Fruit fly (Drosophila melanogaster) whole organism, prepupa: Measurements from ENCODE around the gene Cyp4g15.

Source experiments
- Blimp-1 ChIP-seq: fragments of 200-800 bp; sonication (Bioruptor generic); optimal IDR thresholded peaks from 3 replicates; lab custom pipeline; 2017; ENCODE audit warnings: missing biosample characterization, missing genetic modification characterization, mild to moderate bottlenecking, moderate library complexity, missing genetic modification reagents
- CG10631 ChIP-seq: fragments of 200-800 bp; sonication (Bioruptor generic); optimal IDR thresholded peaks from 2 replicates; lab custom pipeline; 2016; ENCODE audit warnings: missing biosample characterization, missing genetic modification characterization
- CG10669 ChIP-seq: fragments of 200-800 bp; sonication (Bioruptor generic); optimal IDR thresholded peaks from 3 replicates; lab custom pipeline; 2018; ENCODE audit warnings: missing biosample characterization, mild to moderate bottlenecking, missing genetic modification characterization, moderate library complexity
- CG11762 ChIP-seq: fragments of 200-800 bp; sonication (Bioruptor generic); optimal IDR thresholded peaks from 3 replicates; lab custom pipeline; 2016; ENCODE audit warnings: missing biosample characterization, missing genetic modification characterization; ENCODE audit not compliant: insufficient read depth
- CG11902 ChIP-seq: fragments of 200-800 bp; sonication (Bioruptor generic); optimal IDR thresholded peaks from 3 replicates; lab custom pipeline; 2016; ENCODE audit warnings: missing biosample characterization, missing genetic modification characterization
- CG15336 ChIP-seq: fragments of 200-800 bp; sonication (Bioruptor generic); IDR thresholded peaks from 2 replicates; pipeline ENCODE4 v1.3.6; 2022; ENCODE audit warnings: missing biosample characterization, missing genetic modification characterization
- CG3032 ChIP-seq: fragments of 200-800 bp; optimal IDR thresholded peaks from 2 replicates; lab custom pipeline; 2019; ENCODE audit warnings: missing biosample characterization, mild to moderate bottlenecking, missing genetic modification characterization, moderate library complexity
- CG31627 ChIP-seq: fragments of 200-800 bp; sonication (Bioruptor generic); optimal IDR thresholded peaks from 3 replicates; lab custom pipeline; 2016; ENCODE audit warnings: missing biosample characterization, missing genetic modification characterization
- CG32006 ChIP-seq: fragments of 200-800 bp; sonication (Bioruptor generic); optimal IDR thresholded peaks from 3 replicates; lab custom pipeline; 2017; ENCODE audit warnings: missing biosample characterization, mild to moderate bottlenecking, missing genetic modification characterization
- CG34406 ChIP-seq: fragments of 200-800 bp; sonication (Bioruptor generic); optimal IDR thresholded peaks from 3 replicates; lab custom pipeline; 2016; ENCODE audit warnings: missing biosample characterization, missing genetic modification characterization
- CG3919 ChIP-seq: fragments of 200-800 bp; sonication (Bioruptor generic); optimal IDR thresholded peaks from 3 replicates; lab custom pipeline; 2016; ENCODE audit warnings: missing biosample characterization, missing genetic modification characterization
- CG4318 ChIP-seq: fragments of 200-800 bp; sonication (Bioruptor generic); optimal IDR thresholded peaks from 3 replicates; lab custom pipeline; 2017; ENCODE audit warnings: missing biosample characterization, mild to moderate bottlenecking, missing genetic modification characterization
- CG6792 ChIP-seq: fragments of 200-800 bp; sonication (Bioruptor generic); optimal IDR thresholded peaks from 3 replicates; lab custom pipeline; 2016; ENCODE audit warnings: missing biosample characterization, missing genetic modification characterization
- CG6808 ChIP-seq: fragments of 200-800 bp; sonication (Bioruptor generic); optimal IDR thresholded peaks from 3 replicates; lab custom pipeline; 2017; ENCODE audit warnings: missing biosample characterization, missing genetic modification characterization, mild to moderate bottlenecking, moderate library complexity, missing genetic modification reagents
- CG8119 ChIP-seq: fragments of 200-800 bp; sonication (Bioruptor generic); IDR thresholded peaks from 3 replicates; pipeline ENCODE4 v1.3.6; 2022; ENCODE audit warnings: missing biosample characterization, missing genetic modification characterization
- CG8319 ChIP-seq: fragments of 200-800 bp; sonication (Bioruptor generic); optimal IDR thresholded peaks from 3 replicates; lab custom pipeline; 2016; ENCODE audit warnings: missing biosample characterization, missing genetic modification characterization
- CG8632 ChIP-seq: fragments of 200-800 bp; sonication (Bioruptor generic); optimal IDR thresholded peaks from 3 replicates; lab custom pipeline; 2016; ENCODE audit warnings: missing biosample characterization, missing genetic modification characterization
- CG9139 ChIP-seq: fragments of 200-800 bp; sonication (Bioruptor generic); optimal IDR thresholded peaks from 3 replicates; lab custom pipeline; 2017; ENCODE audit warnings: missing biosample characterization, mild to moderate bottlenecking, missing genetic modification characterization
- Eip75B ChIP-seq: fragments of 200-800 bp; sonication (Bioruptor generic); optimal IDR thresholded peaks from 3 replicates; lab custom pipeline; 2016; ENCODE audit warnings: missing biosample characterization, missing genetic modification characterization
- Eip78C ChIP-seq: fragments of 200-800 bp; sonication (Bioruptor generic); peaks from one replicate; lab custom pipeline; 2016; ENCODE audit warnings: missing biosample characterization, missing genetic modification characterization
- Ets21C ChIP-seq: fragments of 200-800 bp; sonication (Bioruptor generic); optimal IDR thresholded peaks from 3 replicates; lab custom pipeline; 2016; ENCODE audit warnings: missing biosample characterization, missing genetic modification characterization
- Ets96B ChIP-seq: fragments of 200-800 bp; optimal IDR thresholded peaks from 2 replicates; lab custom pipeline; 2019; ENCODE audit warnings: missing biosample characterization, mild to moderate bottlenecking, missing genetic modification characterization, moderate library complexity
- Gug ChIP-seq: fragments of 200-800 bp; sonication (Bioruptor generic); IDR thresholded peaks from 2 replicates; pipeline ENCODE4 v1.3.6; 2022; ENCODE audit warnings: missing biosample characterization, missing genetic modification characterization
- Hr39 ChIP-seq: fragments of 200-800 bp; sonication (Bioruptor generic); optimal IDR thresholded peaks from 2 replicates; lab custom pipeline; 2016; ENCODE audit warnings: missing biosample characterization, missing genetic modification characterization
- Hr4 ChIP-seq: fragments of 200-800 bp; sonication (Bioruptor generic); optimal IDR thresholded peaks from 3 replicates; lab custom pipeline; 2016; ENCODE audit warnings: missing biosample characterization, missing genetic modification characterization
- Lpt ChIP-seq: fragments of 200-800 bp; sonication (Bioruptor generic); optimal IDR thresholded peaks from 3 replicates; lab custom pipeline; 2016; ENCODE audit warnings: missing biosample characterization, missing genetic modification characterization
- Met ChIP-seq: fragments of 200-800 bp; sonication (Bioruptor generic); optimal IDR thresholded peaks from 3 replicates; lab custom pipeline; 2016; ENCODE audit warnings: missing biosample characterization, missing genetic modification characterization
- OdsH ChIP-seq: fragments of 200-800 bp; sonication (Bioruptor generic); optimal IDR thresholded peaks from 3 replicates; lab custom pipeline; 2016; ENCODE audit warnings: missing biosample characterization, missing genetic modification characterization
- Sox102F ChIP-seq: fragments of 200-800 bp; sonication (Bioruptor generic); optimal IDR thresholded peaks from 2 replicates; lab custom pipeline; 2016; ENCODE audit warnings: missing biosample characterization, mild to moderate bottlenecking, missing genetic modification characterization
- Sox14 ChIP-seq: fragments of 200-800 bp; sonication (Bioruptor generic); optimal IDR thresholded peaks from 3 replicates; lab custom pipeline; 2016; ENCODE audit warnings: missing biosample characterization, missing genetic modification characterization
- Sox15 ChIP-seq: fragments of 200-800 bp; sonication (Bioruptor generic); optimal IDR thresholded peaks from 3 replicates; lab custom pipeline; 2016; ENCODE audit warnings: missing biosample characterization, missing genetic modification characterization
- achi ChIP-seq: fragments of 200-800 bp; sonication (Bioruptor generic); optimal IDR thresholded peaks from 3 replicates; lab custom pipeline; 2016; ENCODE audit warnings: missing biosample characterization, missing genetic modification characterization
- cyc ChIP-seq: fragments of 200-800 bp; sonication (Bioruptor generic); optimal IDR thresholded peaks from 3 replicates; lab custom pipeline; 2016; ENCODE audit warnings: missing biosample characterization, missing genetic modification characterization
- dac ChIP-seq: fragments of 200-800 bp; sonication (Bioruptor generic); optimal IDR thresholded peaks from 2 replicates; lab custom pipeline; 2017; ENCODE audit warnings: missing biosample characterization, mild to moderate bottlenecking, missing genetic modification characterization
- dsx ChIP-seq: fragments of 200-800 bp; optimal IDR thresholded peaks from 3 replicates; lab custom pipeline; 2019; ENCODE audit warnings: missing biosample characterization, mild to moderate bottlenecking, missing genetic modification characterization, moderate library complexity; ENCODE audit not compliant: poor library complexity, severe bottlenecking
- esn ChIP-seq: fragments of 200-800 bp; sonication (Bioruptor generic); optimal IDR thresholded peaks from 2 replicates; lab custom pipeline; 2016; ENCODE audit warnings: missing biosample characterization, mild to moderate bottlenecking, missing genetic modification characterization, moderate library complexity
- fd59A ChIP-seq: fragments of 200-800 bp; sonication (Bioruptor generic); optimal IDR thresholded peaks from 2 replicates; lab custom pipeline; 2017; ENCODE audit warnings: missing biosample characterization, mild to moderate bottlenecking, missing genetic modification characterization, missing genetic modification reagents
- fd85E ChIP-seq: fragments of 200-800 bp; sonication (Bioruptor generic); optimal IDR thresholded peaks from 3 replicates; lab custom pipeline; 2016; ENCODE audit warnings: missing biosample characterization, missing genetic modification characterization
- fkh ChIP-seq: fragments of 200-800 bp; sonication (Bioruptor generic); optimal IDR thresholded peaks from 3 replicates; lab custom pipeline; 2017; ENCODE audit warnings: missing biosample characterization, mild to moderate bottlenecking, missing genetic modification characterization, moderate library complexity
- lz ChIP-seq: fragments of 200-800 bp; sonication (Bioruptor generic); optimal IDR thresholded peaks from 3 replicates; lab custom pipeline; 2016; ENCODE audit warnings: missing biosample characterization, missing genetic modification characterization
- net ChIP-seq: fragments of 200-800 bp; sonication (Bioruptor generic); optimal IDR thresholded peaks from 3 replicates; lab custom pipeline; 2016; ENCODE audit warnings: missing biosample characterization, missing genetic modification characterization
- pdm3 ChIP-seq: fragments of 200-800 bp; sonication (Bioruptor generic); optimal IDR thresholded peaks from 3 replicates; lab custom pipeline; 2016; ENCODE audit warnings: missing biosample characterization, missing genetic modification characterization
- salr ChIP-seq, 2 experiments: fragments of 200-800 bp; sonication (Bioruptor generic); optimal IDR thresholded peaks; 3 replicates each; lab custom pipeline; 2016 to 2018; ENCODE audit warnings: missing biosample characterization in 2 of 2, missing genetic modification characterization in 2 of 2, mild to moderate bottlenecking in 1 of 2
- spab ChIP-seq: fragments of 200-800 bp; sonication (Bioruptor generic); optimal IDR thresholded peaks from 2 replicates; lab custom pipeline; 2017; ENCODE audit warnings: missing biosample characterization, mild to moderate bottlenecking, missing genetic modification characterization, missing genetic modification reagents
- ss ChIP-seq, 2 experiments: fragments of 200-800 bp; sonication (Bioruptor generic); optimal IDR thresholded peaks; 2 replicates in 1 of 2; 3 replicates in 1 of 2; lab custom pipeline; 2017 to 2018; ENCODE audit warnings: mild to moderate bottlenecking in 2 of 2, missing biosample characterization in 2 of 2, missing genetic modification characterization in 2 of 2, moderate library complexity in 1 of 2
- svp ChIP-seq: fragments of 200-800 bp; sonication (Bioruptor generic); peaks from one replicate; lab custom pipeline; 2016; ENCODE audit warnings: missing biosample characterization, missing genetic modification characterization
- topi ChIP-seq: fragments of 200-800 bp; sonication (Bioruptor generic); optimal IDR thresholded peaks from 3 replicates; lab custom pipeline; 2016; ENCODE audit warnings: missing biosample characterization, missing genetic modification characterization
- vri ChIP-seq: fragments of 200-800 bp; sonication (Bioruptor generic); optimal IDR thresholded peaks from 3 replicates; lab custom pipeline; 2016; ENCODE audit warnings: missing biosample characterization, mild to moderate bottlenecking, missing genetic modification characterization

The Cyp4g15 gene

DNA sequence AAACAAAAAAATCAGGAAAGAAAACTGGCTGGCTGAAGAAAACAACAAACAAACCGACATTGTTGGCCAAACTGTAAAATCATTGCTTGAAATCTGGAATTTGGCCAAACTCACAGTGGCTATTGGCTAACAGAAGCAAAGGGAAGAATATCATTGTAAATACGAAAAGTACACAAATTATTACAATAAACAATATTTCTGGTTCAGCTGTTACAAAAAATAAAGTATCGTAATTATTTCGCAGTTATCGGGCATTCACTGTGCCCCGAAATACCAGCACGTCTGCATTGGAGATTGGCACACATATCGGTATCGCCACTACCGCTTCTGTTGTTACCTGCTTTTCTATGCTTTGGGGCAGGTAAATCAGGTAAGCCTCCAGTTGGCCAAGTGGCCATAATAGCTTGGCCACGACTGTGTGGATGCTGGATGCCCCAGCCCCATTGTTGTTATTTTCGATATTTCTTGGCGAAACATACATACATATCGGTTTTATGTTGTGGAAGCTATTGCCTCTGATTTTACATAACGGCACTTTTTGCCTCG is 25.8 kb upstream of the Cyp4g15 start (continued):
- TF ChIP-seq Hr39 (GFP tag; lab: Kevin White, UChicago) (peak; percentile 44), CG10669 (GFP tag; lab: Kevin White, UChicago) (no peak), CG15336 (GFP tag; lab: Robert Waterston, UW) (peak; percentile 72), CG6808 (GFP tag; lab: Kevin White, UChicago) (no peak), Eip78C (GFP tag; lab: Kevin White, UChicago) (peak; percentile 82), CG10631 (GFP tag; lab: Kevin White, UChicago) (peak; percentile 8), Gug (GFP tag; lab: Robert Waterston, UW) (peak; percentile 71), cyc (GFP tag; lab: Kevin White, UChicago) (peak; percentile 37), Hr4 (peak; percentile 56), CG11902 (no peak), pdm3 (GFP tag; lab: Kevin White, UChicago) (peak; percentile 60), CG9139 (no peak), spab (GFP tag; lab: Kevin White, UChicago) (no peak), Eip75B (GFP tag; lab: Kevin White, UChicago) (peak; percentile 6), CG4318 (GFP tag; lab: Kevin White, UChicago) (peak; percentile 24), lz (GFP tag; lab: Kevin White, UChicago) (peak; percentile 22), CG34406 (no peak), Ets96B (no peak), CG32006 (GFP tag; lab: Kevin White, UChicago) (peak; percentile 59), Sox102F (GFP tag; lab: Kevin White, UChicago) (no peak), topi (GFP tag; lab: Kevin White, UChicago) (peak; percentile 40), CG8119 (GFP tag; lab: Robert Waterston, UW) (peak; percentile 73; the same call in 2 of the 3 replicates), ss (GFP tag; optimal IDR thresholded peaks at IDR 0.05; lab: Kevin White, UChicago) (no peak), fd85E (GFP tag; lab: Kevin White, UChicago) (no peak), Sox14 (no peak), dac (GFP tag; lab: Kevin White, UChicago) (peak; percentile 52)
- TF ChIP-seq, all 60 proteins: peak for 31

DNA sequence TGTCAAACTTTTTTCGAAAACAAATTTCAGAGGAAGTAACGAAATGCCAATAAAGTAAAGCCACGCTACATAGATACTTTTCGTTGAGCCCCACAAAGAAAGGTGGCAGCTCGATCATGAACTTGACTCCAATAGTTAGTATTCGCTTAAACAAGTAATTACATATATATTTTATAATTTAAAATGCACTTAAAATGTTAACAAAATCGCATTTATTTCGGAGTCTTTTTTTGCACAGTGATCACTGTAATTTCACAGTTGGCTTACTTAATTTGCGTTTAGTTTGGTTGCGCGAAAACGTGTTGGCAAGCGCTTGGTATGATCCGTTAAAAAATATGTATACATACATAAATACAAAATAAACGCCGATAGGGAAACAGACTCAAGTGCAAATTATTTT is 25.2 kb upstream of the Cyp4g15 start:
- TF ChIP-seq CG8319 (GFP tag; lab: Kevin White, UChicago) (no peak), CG10669 (GFP tag; lab: Kevin White, UChicago) (no peak), net (GFP tag; lab: Kevin White, UChicago) (no peak), fd85E (GFP tag; lab: Kevin White, UChicago) (no peak), dac (GFP tag; lab: Kevin White, UChicago) (no peak), CG8119 (GFP tag; lab: Robert Waterston, UW) (peak; percentile 34; the same call in 2 of the 3 replicates), CG6808 (GFP tag; lab: Kevin White, UChicago) (no peak), CG31627 (GFP tag; lab: Kevin White, UChicago) (no peak), OdsH (GFP tag; lab: Kevin White, UChicago) (no peak), CG11762 (no peak), achi (GFP tag; lab: Kevin White, UChicago) (no peak), Eip78C (GFP tag; lab: Kevin White, UChicago) (peak; percentile 45), CG6792 (GFP tag; lab: Kevin White, UChicago) (no peak), fkh (no peak), spab (GFP tag; lab: Kevin White, UChicago) (no peak), vri (GFP tag; lab: Kevin White, UChicago) (no peak), CG3919 (GFP tag; lab: Kevin White, UChicago) (no peak), Sox14 (no peak), Hr4 (peak; percentile 24), Gug (GFP tag; lab: Robert Waterston, UW) (no peak), Sox102F (GFP tag; lab: Kevin White, UChicago) (peak; percentile 24), lz (GFP tag; lab: Kevin White, UChicago) (no peak), pdm3 (GFP tag; lab: Kevin White, UChicago) (no peak), svp (GFP tag; lab: Kevin White, UChicago) (peak; percentile 46), Lpt (GFP tag; lab: Kevin White, UChicago) (no peak), dsx (GFP tag; lab: Kevin White, UChicago) (no peak), Sox15 (no peak), CG8632 (peak; percentile 18), fd59A (no peak), Met (GFP tag; lab: Kevin White, UChicago) (peak; percentile 11), CG3032 (no peak), Blimp-1 (GFP tag; lab: Kevin White, UChicago) (no peak), CG9139 (no peak), esn (GFP tag; lab: Kevin White, UChicago) (peak; percentile 29), Hr39 (GFP tag; lab: Kevin White, UChicago) (no peak), Ets21C (GFP tag; lab: Kevin White, UChicago) (no peak), salr (GFP tag; optimal IDR thresholded peaks at IDR 0.05; lab: Kevin White, UChicago) (no peak)
